Fruit fly (Drosophila melanogaster): ENCODE data around the gene CG17776.

CG17776 gene

DNA sequence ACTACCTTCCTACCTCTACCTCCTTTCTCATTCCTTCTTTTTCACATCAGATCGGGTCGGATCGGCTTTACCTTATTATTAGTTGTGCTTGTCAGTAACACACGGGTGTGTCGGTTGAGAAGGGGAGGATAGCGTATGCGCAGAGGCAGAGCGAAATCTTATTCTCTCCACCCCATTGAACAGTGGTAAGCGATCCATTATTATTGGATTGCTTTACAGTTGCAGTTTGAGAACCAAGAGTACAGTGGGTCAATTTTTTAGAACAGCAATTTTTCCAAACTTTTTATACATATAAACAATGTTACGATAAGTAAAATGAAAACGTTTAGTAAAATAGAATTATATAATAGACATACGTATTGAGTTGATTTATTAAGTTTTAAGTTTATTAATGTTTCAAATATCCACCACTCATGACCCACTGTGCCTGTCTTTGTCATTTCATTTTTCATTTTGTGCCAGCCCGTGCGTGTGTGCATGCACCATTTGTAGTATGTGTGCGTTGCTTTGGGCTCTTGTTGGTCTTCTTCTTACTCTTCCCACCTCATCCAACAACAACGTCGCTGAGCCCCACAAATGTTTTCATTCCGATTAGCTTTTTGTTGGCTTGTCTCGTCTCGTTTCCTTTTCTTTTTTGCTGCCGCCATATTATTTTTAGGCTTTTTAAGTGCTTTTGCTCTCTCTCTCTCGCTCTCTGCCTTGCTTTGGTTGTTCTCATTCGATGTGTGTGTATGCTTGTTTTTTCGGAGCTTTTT lies 46.8 kb upstream of the CG17776 start (continued):
- peak; percentile 97 for TF ChIP-seq Ravus (GFP tag; IDR thresholded peaks at IDR 0.05)
- peak; percentile 93 for TF ChIP-seq gcm2 (GFP tag; optimal IDR thresholded peaks at IDR 0.05)
- TF ChIP-seq Adf1 (GFP tag; IDR thresholded peaks at IDR 0.05): peak; percentile 65
- TF ChIP-seq CoRest (tag; optimal IDR thresholded peaks at IDR 0.05): peak; percentile 100
- TF ChIP-seq MESR4 (GFP tag; optimal IDR thresholded peaks at IDR 0.05): peak; percentile 58
- TF ChIP-seq wdn (GFP tag; IDR thresholded peaks at IDR 0.05): peak; percentile 98
- peak; percentile 86 for TF ChIP-seq CG3995 (GFP tag; optimal IDR thresholded peaks at IDR 0.05)
- TF ChIP-seq Aef1 (GFP tag; IDR thresholded peaks at IDR 0.05): peak; percentile 98
- TF ChIP-seq Pdp1 (GFP tag; optimal IDR thresholded peaks at IDR 0.05): peak; percentile 89 to 97
- peak; percentile 61; the same call in 1 of the 3 replicates for TF ChIP-seq CG34224 (GFP tag; IDR thresholded peaks at IDR 0.05; ENCODE audit: partially characterized antibody)
- TF ChIP-seq HLH54F (GFP tag; optimal IDR thresholded peaks at IDR 0.05): peak; percentile 93
- TF ChIP-seq phol (tag; optimal IDR thresholded peaks at IDR 0.05): peak; percentile 99
- peak; percentile 99 for TF ChIP-seq HLH3B (GFP tag; IDR thresholded peaks at IDR 0.05)
- peak; percentile 96 for TF ChIP-seq chn (GFP tag; optimal IDR thresholded peaks at IDR 0.05)
- no peak for TF ChIP-seq cad (GFP tag; optimal IDR thresholded peaks at IDR 0.05)
- TF ChIP-seq sob (GFP tag; IDR thresholded peaks at IDR 0.05): peak; percentile 99
- peak; percentile 98 for TF ChIP-seq CG8765 (GFP tag; IDR thresholded peaks at IDR 0.05)
- peak; percentile 97 for TF ChIP-seq Kr (GFP tag; optimal IDR thresholded peaks at IDR 0.05)
- TF ChIP-seq sima (GFP tag; optimal IDR thresholded peaks at IDR 0.05): peak; percentile 89
- peak; percentile 78 for TF ChIP-seq NK7.1 (GFP tag; optimal IDR thresholded peaks at IDR 0.05)
- TF ChIP-seq CG14050 (GFP tag; IDR thresholded peaks at IDR 0.05): peak; percentile 98
- TF ChIP-seq CG11247 (GFP tag; IDR thresholded peaks at IDR 0.05): peak; percentile 98
- TF ChIP-seq lilli (GFP tag; optimal IDR thresholded peaks at IDR 0.05): peak; percentile 99
- peak; percentile 90 for TF ChIP-seq tx (GFP tag; optimal IDR thresholded peaks at IDR 0.05)
- TF ChIP-seq zen2 (GFP tag; IDR thresholded peaks at IDR 0.05; ENCODE audit: partially characterized antibody): no peak; the same call in 2 of the 3 replicates
- peak; percentile 97 for TF ChIP-seq CG13123 (GFP tag; optimal IDR thresholded peaks at IDR 0.05)
- peak; percentile 93 for TF ChIP-seq CG12744 (GFP tag; optimal IDR thresholded peaks at IDR 0.05)
- peak; percentile 87 for TF ChIP-seq Bdp1 (GFP tag; optimal IDR thresholded peaks at IDR 0.05)
- TF ChIP-seq pros (GFP tag; optimal IDR thresholded peaks at IDR 0.05): peak; percentile 99
- TF ChIP-seq vfl (GFP tag; optimal IDR thresholded peaks at IDR 0.05): peak; percentile 96
- TF ChIP-seq HLHmδ (GFP tag; optimal IDR thresholded peaks at IDR 0.05): no peak
- TF ChIP-seq ci (GFP tag; IDR thresholded peaks at IDR 0.05): peak; percentile 98
- peak; percentile 94 for TF ChIP-seq CG18011 (GFP tag; optimal IDR thresholded peaks at IDR 0.05)
- no peak for TF ChIP-seq Sry-δ (GFP tag; optimal IDR thresholded peaks at IDR 0.05)
- peak; percentile 94 for TF ChIP-seq disco-r (GFP tag; optimal IDR thresholded peaks at IDR 0.05)
- peak; percentile 98 for TF ChIP-seq CG14441 (GFP tag; IDR thresholded peaks at IDR 0.05)
- peak; percentile 99 for TF ChIP-seq row (GFP tag; IDR thresholded peaks at IDR 0.05)
- peak in 1 of 2 experiments; percentile 67 for TF ChIP-seq Hr78 (GFP tag; optimal IDR thresholded peaks at IDR 0.05)
- peak; percentile 79 for TF ChIP-seq CTCF (GFP tag; optimal IDR thresholded peaks at IDR 0.05)
- peak; percentile 96 for TF ChIP-seq CG10565 (GFP tag; optimal IDR thresholded peaks at IDR 0.05)
- TF ChIP-seq PHDP (tag; optimal IDR thresholded peaks at IDR 0.05): peak; percentile 100
- TF ChIP-seq Opbp (GFP tag; IDR thresholded peaks at IDR 0.05; ENCODE audit: partially characterized antibody): peak; percentile 56; the same call in 1 of the 3 replicates
- TF ChIP-seq CG1647 (GFP tag; optimal IDR thresholded peaks at IDR 0.05): peak; percentile 94
- peak; percentile 97 for TF ChIP-seq sens-2 (GFP tag; IDR thresholded peaks at IDR 0.05)
- peak; percentile 69 for TF ChIP-seq luna (GFP tag; optimal IDR thresholded peaks at IDR 0.05)
- peak; percentile 99 for TF ChIP-seq esg (GFP tag; conservative IDR thresholded peaks at IDR 0.05)
- TF ChIP-seq Atf3 (GFP tag; optimal IDR thresholded peaks at IDR 0.05): peak; percentile 88
- TF ChIP-seq CG14860 (GFP tag; IDR thresholded peaks at IDR 0.05; ENCODE audit: partially characterized antibody): peak; percentile 77
- peak; percentile 88 for TF ChIP-seq Nf-YB (GFP tag; optimal IDR thresholded peaks at IDR 0.05)
- no peak for TF ChIP-seq mld (GFP tag; IDR thresholded peaks at IDR 0.05; ENCODE audit: partially characterized antibody)
